Worm (Caenorhabditis elegans) whole organism, L1 larva: ENCODE measurements around the gene nono-1.

ENCODE experiments used
- Y116A8C.19 ChIP-seq: sonication (generic microtip); optimal IDR thresholded peaks from 2 replicates; lab custom pipeline; 2016; ENCODE audit warnings: missing compliant biosample characterization, missing genetic modification characterization, borderline replicate concordance
- aly-2 ChIP-seq: fragments of 150-350 bp; optimal IDR thresholded peaks from 2 replicates; lab custom pipeline; 2014; ENCODE audit warnings: missing biosample characterization, missing genetic modification characterization
- blmp-1 ChIP-seq: fragments of 150-350 bp; optimal IDR thresholded peaks from 2 replicates; lab custom pipeline; 2014; ENCODE audit warnings: missing biosample characterization, missing genetic modification characterization
- ceh-63 ChIP-seq: fragments of 200-800 bp; sonication (Bioruptor generic); optimal IDR thresholded peaks from 2 replicates; lab custom pipeline; 2018; ENCODE audit warnings: mild to moderate bottlenecking, missing genetic modification characterization, missing compliant biosample characterization
- ceh-82 ChIP-seq, 3 experiments: fragments of 150-350 bp in 1 of 3; sonication (generic microtip) in 2 of 3; optimal IDR thresholded peaks; 2 replicates each; lab custom pipeline; 2014 to 2017; ENCODE audit warnings: missing biosample characterization in 3 of 3, missing genetic modification characterization in 3 of 3
- ceh-90 ChIP-seq: sonication (generic microtip); optimal IDR thresholded peaks from 2 replicates; lab custom pipeline; 2016; ENCODE audit warnings: missing genetic modification characterization, missing compliant biosample characterization
- ces-1 ChIP-seq: fragments of 150-350 bp; optimal IDR thresholded peaks from 2 replicates; lab custom pipeline; 2014; ENCODE audit warnings: missing biosample characterization, missing genetic modification reagents, missing genetic modification characterization
- dpl-1 ChIP-seq, 3 experiments: fragments of 150-350 bp in 2 of 3; sonication (generic microtip) in 1 of 3; optimal IDR thresholded peaks; 2 replicates each; lab custom pipeline; 2014 to 2017; ENCODE audit warnings: missing biosample characterization in 3 of 3, missing genetic modification characterization in 3 of 3, missing genetic modification reagents in 3 of 3
- efl-1 ChIP-seq, 4 experiments: fragments of 150-350 bp; optimal IDR thresholded peaks in 3 of 4; peaks in 1 of 4; 1 replicate in 1 of 4; 2 replicates in 3 of 4; lab custom pipeline; 2014; ENCODE audit warnings: missing biosample characterization in 2 of 4, missing genetic modification characterization in 2 of 4, missing genetic modification reagents in 2 of 4
- egl-13 ChIP-seq: sonication (generic microtip); optimal IDR thresholded peaks from 2 replicates; lab custom pipeline; 2016; ENCODE audit warnings: missing genotype, missing genetic modification reagents, missing genetic modification characterization, missing compliant biosample characterization
- egl-27 ChIP-seq, 2 experiments: fragments of 150-350 bp in 1 of 2; sonication (generic microtip); optimal IDR thresholded peaks; 3 replicates each; lab custom pipeline; 2017 to 2018; ENCODE audit warnings: missing biosample characterization in 2 of 2, missing genetic modification characterization in 2 of 2, missing genetic modification reagents in 2 of 2
- ets-5 ChIP-seq: fragments of 200-800 bp; sonication (Bioruptor generic); IDR thresholded peaks from 2 replicates; pipeline ENCODE4 v1.3.6; 2022; ENCODE audit warnings: missing genetic modification characterization, missing compliant biosample characterization
- fkh-4 ChIP-seq: sonication (generic microtip); optimal IDR thresholded peaks from 2 replicates; lab custom pipeline; 2016; ENCODE audit warnings: missing compliant biosample characterization, missing genetic modification characterization, borderline replicate concordance
- fos-1 ChIP-seq: fragments of 150-350 bp; optimal IDR thresholded peaks from 2 replicates; lab custom pipeline; 2014; ENCODE audit warnings: missing biosample characterization, missing genetic modification characterization
- grh-1 ChIP-seq: fragments of 200-800 bp; sonication (Bioruptor generic); IDR thresholded peaks from 2 replicates; pipeline ENCODE4 v1.3.6; 2022; ENCODE audit warnings: missing genetic modification reagents, missing genetic modification characterization, missing compliant biosample characterization
- hlh-17 ChIP-seq: fragments of 200-800 bp; sonication (Bioruptor generic); optimal IDR thresholded peaks from 2 replicates; lab custom pipeline; 2018; ENCODE audit warnings: missing genetic modification characterization, mild to moderate bottlenecking, missing compliant biosample characterization, moderate library complexity, borderline replicate concordance
- hpl-2 ChIP-seq: fragments of 150-350 bp; optimal IDR thresholded peaks from 2 replicates; lab custom pipeline; 2014; ENCODE audit warnings: missing biosample characterization, missing genetic modification reagents, missing genetic modification characterization
- irx-1 ChIP-seq: sonication (generic microtip); optimal IDR thresholded peaks from 2 replicates; lab custom pipeline; 2016; ENCODE audit warnings: missing genetic modification characterization, missing compliant biosample characterization
- jun-1 ChIP-seq: fragments of 150-350 bp; optimal IDR thresholded peaks from 2 replicates; lab custom pipeline; 2014; ENCODE audit warnings: missing biosample characterization, missing genetic modification reagents, missing genetic modification characterization
- lin-14 ChIP-seq: fragments of 200-800 bp; sonication (Bioruptor generic); optimal IDR thresholded peaks from 2 replicates; lab custom pipeline; 2018; ENCODE audit warnings: mild to moderate bottlenecking, missing genetic modification characterization, moderate library complexity, missing compliant biosample characterization
- lin-15B ChIP-seq: fragments of 150-350 bp; sonication (generic microtip); optimal IDR thresholded peaks from 3 replicates; lab custom pipeline; 2014; ENCODE audit warnings: missing biosample characterization, missing genetic modification characterization
- lin-35 ChIP-seq, 2 experiments: fragments of 150-350 bp; optimal IDR thresholded peaks; 2 replicates each; lab custom pipeline; 2014; ENCODE audit warnings: missing biosample characterization in 2 of 2, missing genetic modification characterization in 2 of 2, missing genetic modification reagents in 2 of 2
- lir-3 ChIP-seq: sonication (generic microtip); optimal IDR thresholded peaks from 2 replicates; lab custom pipeline; 2016; ENCODE audit warnings: mild to moderate bottlenecking, missing genetic modification characterization, moderate library complexity, missing compliant biosample characterization; ENCODE audit not compliant: poor library complexity
- lsy-2 ChIP-seq, 2 experiments: fragments of 150-350 bp; optimal IDR thresholded peaks; 2 replicates each; lab custom pipeline; 2014; ENCODE audit warnings: missing biosample characterization in 2 of 2, missing genetic modification characterization in 2 of 2
- mab-9 ChIP-seq: fragments of 200-800 bp; sonication (Bioruptor generic); IDR thresholded peaks from 2 replicates; pipeline ENCODE4 v1.3.6; 2022; ENCODE audit warnings: missing genetic modification reagents, missing genetic modification characterization, missing compliant biosample characterization
- mef-2 ChIP-seq: fragments of 150-350 bp; optimal IDR thresholded peaks from 2 replicates; lab custom pipeline; 2014; ENCODE audit warnings: missing biosample characterization, missing genetic modification characterization
- mep-1 ChIP-seq: fragments of 150-350 bp; optimal IDR thresholded peaks from 2 replicates; lab custom pipeline; 2014; ENCODE audit warnings: missing biosample characterization, missing genetic modification characterization
- nhr-12 ChIP-seq: sonication (generic microtip); optimal IDR thresholded peaks from 2 replicates; lab custom pipeline; 2017; ENCODE audit warnings: missing biosample characterization, missing genetic modification characterization
- nhr-19 ChIP-seq: fragments of 200-800 bp; sonication (Bioruptor generic); conservative IDR thresholded peaks from 2 replicates; pipeline ENCODE4 v1.3.6; 2022; ENCODE audit warnings: missing genetic modification characterization, missing compliant biosample characterization
- nhr-47 ChIP-seq: sonication (generic microtip); optimal IDR thresholded peaks from 2 replicates; lab custom pipeline; 2016; ENCODE audit warnings: mild to moderate bottlenecking, missing genetic modification characterization, moderate library complexity, missing compliant biosample characterization
- nhr-85 ChIP-seq: sonication (generic microtip); peaks from one replicate; lab custom pipeline; 2016; ENCODE audit warnings: missing genetic modification characterization, inconsistent platforms, missing compliant biosample characterization
- pax-3 ChIP-seq: fragments of 200-800 bp; sonication (Bioruptor generic); optimal IDR thresholded peaks from 2 replicates; lab custom pipeline; 2018; ENCODE audit warnings: mild to moderate bottlenecking, missing genetic modification characterization, moderate library complexity, missing compliant biosample characterization
- pqm-1 ChIP-seq: sonication (generic microtip); optimal IDR thresholded peaks from 3 replicates; lab custom pipeline; 2017; ENCODE audit warnings: missing biosample characterization, missing genetic modification characterization
- rnt-1 ChIP-seq: sonication (generic microtip); optimal IDR thresholded peaks from 2 replicates; lab custom pipeline; 2016; ENCODE audit warnings: mild to moderate bottlenecking, missing genetic modification characterization, moderate library complexity, missing compliant biosample characterization
- snu-23 ChIP-seq: sonication (generic microtip); optimal IDR thresholded peaks from 2 replicates; lab custom pipeline; 2016; ENCODE audit warnings: missing genetic modification characterization, missing compliant biosample characterization
- sox-4 ChIP-seq: sonication (generic microtip); optimal IDR thresholded peaks from 2 replicates; lab custom pipeline; 2016; ENCODE audit warnings: missing genetic modification characterization, missing compliant biosample characterization
- sptf-1 ChIP-seq: fragments of 150-350 bp; optimal IDR thresholded peaks from 2 replicates; lab custom pipeline; 2014; ENCODE audit warnings: missing biosample characterization, missing genetic modification characterization
- sup-37 ChIP-seq: fragments of 200-800 bp; sonication (Bioruptor generic); optimal IDR thresholded peaks from 2 replicates; lab custom pipeline; 2018; ENCODE audit warnings: mild to moderate bottlenecking, missing genetic modification characterization, missing compliant biosample characterization
- swsn-7 ChIP-seq: sonication (generic microtip); optimal IDR thresholded peaks from 2 replicates; lab custom pipeline; 2016; ENCODE audit warnings: missing genetic modification characterization, missing compliant biosample characterization
- tlp-1 ChIP-seq: fragments of 150-350 bp; optimal IDR thresholded peaks from 2 replicates; lab custom pipeline; 2014; ENCODE audit warnings: missing biosample characterization, missing genetic modification characterization
- unc-30 ChIP-seq: sonication (generic microtip); optimal IDR thresholded peaks from 2 replicates; lab custom pipeline; 2017; ENCODE audit warnings: missing biosample characterization, missing genetic modification characterization
- unc-62 ChIP-seq: fragments of 150-350 bp; optimal IDR thresholded peaks from 2 replicates; lab custom pipeline; 2014; ENCODE audit warnings: missing biosample characterization, missing genetic modification reagents, missing genetic modification characterization
- unc-98 ChIP-seq: fragments of 200-800 bp; sonication (Bioruptor generic); IDR thresholded peaks from 2 replicates; pipeline ENCODE4 v1.3.6; 2022; ENCODE audit warnings: missing genetic modification characterization, missing compliant biosample characterization
- vab-15 ChIP-seq: sonication (generic microtip); optimal IDR thresholded peaks from 2 replicates; lab custom pipeline; 2017; ENCODE audit warnings: missing genotype, mild to moderate bottlenecking, missing genetic modification characterization, missing compliant biosample characterization

nono-1 gene

ce11 chrIII:5964058-5964632 lies 6.1 kb upstream of the nono-1 start (continued):
- TF ChIP-seq fkh-4 (no peak), unc-62 (GFP tag; lab: Kevin White, UChicago) (no peak), rnt-1 (tag; lab: Kevin White, UChicago) (no peak), ceh-82 (tag; optimal IDR thresholded peaks at IDR 0.05; lab: Kevin White, UChicago) (no peak), grh-1 (no peak), efl-1 (optimal IDR thresholded peaks at IDR 0.05; lab: Kevin White, UChicago) (no peak), efl-1 (GFP tag; optimal IDR thresholded peaks at IDR 0.05 in 1 of 2; lab: Kevin White, UChicago) (no peak), hlh-17 (GFP tag; lab: Kevin White, UChicago) (no peak), Y116A8C.19 (tag; lab: Kevin White, UChicago) (no peak), unc-30 (tag; lab: Kevin White, UChicago) (no peak), lir-3 (no peak), sox-4 (tag; lab: Kevin White, UChicago) (no peak), pqm-1 (no peak), nhr-12 (tag; lab: Kevin White, UChicago) (no peak), nhr-19 (GFP tag; lab: Robert Waterston, UW) (no peak), nhr-47 (no peak), ceh-63 (GFP tag; lab: Kevin White, UChicago) (no peak), vab-15 (tag; lab: Kevin White, UChicago) (no peak), ceh-90 (no peak), fos-1 (tag; lab: Kevin White, UChicago) (no peak), lin-14 (GFP tag; lab: Kevin White, UChicago) (peak; percentile 40), mab-9 (no peak), snu-23 (GFP tag; lab: Kevin White, UChicago) (peak; percentile 6)

DNA sequence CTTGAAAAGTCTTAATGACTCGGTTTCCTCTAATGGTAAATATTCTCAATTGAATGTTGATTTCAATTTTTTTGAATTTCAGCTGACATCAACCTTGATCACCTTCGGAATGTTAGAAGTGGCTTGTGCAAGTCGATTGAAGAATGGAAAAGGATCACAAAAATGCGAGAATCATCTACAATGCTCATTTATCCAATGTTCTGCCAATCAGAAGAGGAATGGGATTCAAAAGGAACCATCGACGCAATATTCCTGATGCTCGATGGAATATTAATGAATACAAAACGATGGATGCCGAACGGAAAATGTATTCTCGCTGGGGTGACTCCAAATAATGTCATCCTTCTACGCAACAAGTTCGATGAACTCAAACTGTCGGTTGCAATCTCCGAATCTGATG lies 3.5 kb upstream of the nono-1 start:
- TF ChIP-seq aly-2 (no peak), swsn-7 (tag; lab: Kevin White, UChicago) (no peak)

- TF ChIP-seq sup-37 (no peak), lsy-2 (tag; optimal IDR thresholded peaks at IDR 0.05; lab: Kevin White, UChicago) (peak in 1 of 2 experiments; percentile 20), efl-1 (optimal IDR thresholded peaks at IDR 0.05; lab: Kevin White, UChicago) (peak; percentile 4 to 74), efl-1 (GFP tag; optimal IDR thresholded peaks at IDR 0.05 in 1 of 2; lab: Kevin White, UChicago) (peak; percentile 69 to 98), swsn-7 (tag; lab: Kevin White, UChicago) (no peak), hpl-2 (GFP tag; lab: Kevin White, UChicago) (no peak), rnt-1 (tag; lab: Kevin White, UChicago) (peak; percentile 39), jun-1 (tag; lab: Kevin White, UChicago) (no peak), nhr-19 (GFP tag; lab: Robert Waterston, UW) (no peak), lin-15B (tag; lab: Kevin White, UChicago) (peak; percentile 6), grh-1 (no peak), dpl-1 (GFP tag; optimal IDR thresholded peaks at IDR 0.05; lab: Kevin White, UChicago) (peak; percentile 1 to 76 (median 71)), unc-98 (GFP tag; lab: Robert Waterston, UW) (no peak), lin-14 (GFP tag; lab: Kevin White, UChicago) (peak; percentile 11), lin-35 (GFP tag; optimal IDR thresholded peaks at IDR 0.05; lab: Kevin White, UChicago) (peak; percentile 56 to 90)
Measured at ce11 chrIII:5959049-5959448, 1.0 kb upstream of the nono-1 start.

DNA sequence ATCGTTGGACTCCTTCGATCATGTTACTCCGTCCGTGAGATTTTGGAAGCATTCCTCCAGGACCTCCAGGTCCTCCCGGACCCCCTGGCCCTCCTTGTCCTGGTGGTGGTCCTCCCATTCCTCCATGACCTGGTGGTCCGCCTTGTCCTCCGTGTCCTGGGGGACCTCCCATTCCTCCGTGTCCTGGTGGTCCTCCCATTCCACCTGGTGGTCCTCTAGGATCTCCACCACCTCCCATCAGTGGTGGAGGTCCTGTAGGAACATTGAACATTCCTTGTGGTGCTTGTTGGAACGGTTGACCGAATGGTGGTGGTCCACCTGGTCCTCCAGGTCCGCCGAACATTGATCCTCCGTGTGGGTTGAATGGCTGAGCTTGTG lies 4.1 kb downstream of the nono-1 start:
- TF ChIP-seq mep-1 (tag; lab: Kevin White, UChicago) = no peak
- TF ChIP-seq ces-1 = no peak
- no peak for TF ChIP-seq efl-1 (optimal IDR thresholded peaks at IDR 0.05; lab: Kevin White, UChicago)
- no peak for TF ChIP-seq efl-1 (GFP tag; optimal IDR thresholded peaks at IDR 0.05 in 1 of 2; lab: Kevin White, UChicago)
- no peak for TF ChIP-seq ceh-82 (tag; optimal IDR thresholded peaks at IDR 0.05; lab: Kevin White, UChicago)
- no peak for TF ChIP-seq egl-13 (tag; lab: Kevin White, UChicago)
- TF ChIP-seq sox-4 (tag; lab: Kevin White, UChicago) = no peak
- no peak for TF ChIP-seq tlp-1 (tag; lab: Kevin White, UChicago)
- no peak for TF ChIP-seq nhr-47
- no peak for TF ChIP-seq lin-15B (tag; lab: Kevin White, UChicago)
- TF ChIP-seq mef-2 (tag; lab: Kevin White, UChicago) = no peak
- TF ChIP-seq egl-27 (tag; optimal IDR thresholded peaks at IDR 0.05; lab: Kevin White, UChicago) = no peak
- TF ChIP-seq sptf-1 (tag; lab: Kevin White, UChicago) = no peak
- TF ChIP-seq blmp-1 = no peak
- TF ChIP-seq nhr-85 (tag; lab: Kevin White, UChicago) = no peak
- TF ChIP-seq irx-1 (tag; lab: Kevin White, UChicago) = no peak
- no peak for TF ChIP-seq ets-5 (GFP tag; lab: Robert Waterston, UW)
- TF ChIP-seq lsy-2 (tag; optimal IDR thresholded peaks at IDR 0.05; lab: Kevin White, UChicago) = no peak
- TF ChIP-seq pax-3 (tag; lab: Kevin White, UChicago) = no peak
- TF ChIP-seq Y116A8C.19 (tag; lab: Kevin White, UChicago) = no peak
- TF ChIP-seq, all 84 proteins: peak for 0
